Fruit fly (Drosophila melanogaster): ENCODE results near the gene nes.
A peak's percentile ranks its signal among the peaks of the same experiment; 100 is the strongest.

Gene nes

dm6 chr3L:19233798-19234781, 26.4 kb downstream of the nes start (continued):
- TF ChIP-seq CoRest (tag; optimal IDR thresholded peaks at IDR 0.05) (peak; percentile 11), CG2202 (tag; optimal IDR thresholded peaks at IDR 0.05) (no peak), D19A (tag; optimal IDR thresholded peaks at IDR 0.05) (peak; percentile 35), sens (GFP tag) (peak; percentile 75), CG18262 (tag; optimal IDR thresholded peaks at IDR 0.05) (peak; percentile 67), CG4360 (GFP tag; IDR thresholded peaks at IDR 0.05) (peak; percentile 58; the same call in 1 of the 2 replicates), abd-A (tag; optimal IDR thresholded peaks at IDR 0.05) (no peak), sima (GFP tag; optimal IDR thresholded peaks at IDR 0.05) (no peak), CG7556 (GFP tag; optimal IDR thresholded peaks at IDR 0.05) (peak; percentile 31), nmo (GFP tag; optimal IDR thresholded peaks at IDR 0.05) (peak; percentile 22), Sry-δ (GFP tag; optimal IDR thresholded peaks at IDR 0.05) (no peak), Med (GFP tag) (peak; percentile 59), CG7839 (tag; optimal IDR thresholded peaks at IDR 0.05) (peak; percentile 25), CG8388 (GFP tag; optimal IDR thresholded peaks at IDR 0.05) (peak; percentile 13), CG31441 (GFP tag; IDR thresholded peaks at IDR 0.05) (peak; percentile 41; the same call in 1 of the 2 replicates), Ssrp (tag; optimal IDR thresholded peaks at IDR 0.05) (peak; percentile 10), ranshi (GFP tag; IDR thresholded peaks at IDR 0.05) (0 out of 2 replicates have a peak, but pooled peaks have one; percentile 12), Elba2 (GFP tag; optimal IDR thresholded peaks at IDR 0.05) (no peak), CG30403 (GFP tag; optimal IDR thresholded peaks at IDR 0.05) (peak; percentile 41), eve (GFP tag; optimal IDR thresholded peaks at IDR 0.05) (peak in 1 of 2 experiments; percentile 52), lola (GFP tag; optimal IDR thresholded peaks at IDR 0.05) (peak in 1 of 3 experiments; percentile 32), CG6175 (GFP tag; IDR thresholded peaks at IDR 0.05) (no peak), Ravus (GFP tag; IDR thresholded peaks at IDR 0.05) (no peak), CG11504 (tag; optimal IDR thresholded peaks at IDR 0.05) (peak; percentile 22), CG17361 (GFP tag; IDR thresholded peaks at IDR 0.05) (peak; percentile 65; the same call in 2 of the 3 replicates), CG17568 (GFP tag; optimal IDR thresholded peaks at IDR 0.05) (no peak), CG11695 (GFP tag; IDR thresholded peaks at IDR 0.05) (0 out of 3 replicates have a peak, but pooled peaks have one; percentile 8), CG9437 (GFP tag; optimal IDR thresholded peaks at IDR 0.05) (peak; percentile 19), Drgx (GFP tag; IDR thresholded peaks at IDR 0.05) (peak; percentile 74), NFAT (GFP tag; IDR thresholded peaks at IDR 0.05) (no peak), CG6654 (GFP tag; optimal IDR thresholded peaks at IDR 0.05) (no peak), bsh (GFP tag; optimal IDR thresholded peaks at IDR 0.05) (peak; percentile 33 to 74), Meics (GFP tag; optimal IDR thresholded peaks at IDR 0.05) (no peak), CG12391 (tag; optimal IDR thresholded peaks at IDR 0.05) (peak; percentile 36), BtbVII (GFP tag; optimal IDR thresholded peaks at IDR 0.05) (no peak), Sox102F (GFP tag; optimal IDR thresholded peaks at IDR 0.05) (peak; percentile 28), grau (tag; optimal IDR thresholded peaks at IDR 0.05) (peak; percentile 3)

DNA sequence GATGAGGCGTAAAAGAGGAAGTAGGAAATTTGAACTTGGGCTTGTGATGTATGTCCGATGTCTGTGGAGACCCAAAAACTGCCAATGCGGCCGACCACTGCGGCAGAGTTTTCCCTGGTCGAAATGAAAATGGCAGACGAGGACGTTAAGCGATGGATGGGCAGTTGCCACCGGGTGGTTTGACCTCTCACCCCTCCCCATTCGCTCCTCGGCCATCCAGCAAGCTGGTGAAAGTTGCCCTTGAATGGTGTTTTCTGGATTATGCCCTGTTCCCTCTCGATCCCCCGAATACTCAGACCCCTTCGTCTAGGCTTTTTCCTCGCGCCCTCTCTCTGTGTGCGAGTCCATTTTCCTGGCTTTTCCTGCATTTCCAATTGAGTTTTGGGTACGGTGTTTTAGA, 28.9 kb downstream of the nes start:
- TF ChIP-seq CG17912 (GFP tag; optimal IDR thresholded peaks at IDR 0.05) (no peak), Hmx (GFP tag; optimal IDR thresholded peaks at IDR 0.05) (no peak), CG17359 (tag; optimal IDR thresholded peaks at IDR 0.05) (no peak), mld (GFP tag; IDR thresholded peaks at IDR 0.05; ENCODE audit: partially characterized antibody) (no peak), crol (GFP tag; IDR thresholded peaks at IDR 0.05) (peak; percentile 58), CG2129 (GFP tag; IDR thresholded peaks at IDR 0.05; ENCODE audit: partially characterized antibody) (no peak), CG4854 (GFP tag; optimal IDR thresholded peaks at IDR 0.05) (no peak), abd-A (tag; optimal IDR thresholded peaks at IDR 0.05) (peak; percentile 86), chm (GFP tag; IDR thresholded peaks at IDR 0.05) (0 out of 2 replicates have a peak, but pooled peaks have one; percentile 17), gt (GFP tag; IDR thresholded peaks at IDR 0.05) (no peak)

Data from whole organism, embryonic.